Worm (Caenorhabditis elegans): Measurements from ENCODE around the gene cest-19.

DNA sequence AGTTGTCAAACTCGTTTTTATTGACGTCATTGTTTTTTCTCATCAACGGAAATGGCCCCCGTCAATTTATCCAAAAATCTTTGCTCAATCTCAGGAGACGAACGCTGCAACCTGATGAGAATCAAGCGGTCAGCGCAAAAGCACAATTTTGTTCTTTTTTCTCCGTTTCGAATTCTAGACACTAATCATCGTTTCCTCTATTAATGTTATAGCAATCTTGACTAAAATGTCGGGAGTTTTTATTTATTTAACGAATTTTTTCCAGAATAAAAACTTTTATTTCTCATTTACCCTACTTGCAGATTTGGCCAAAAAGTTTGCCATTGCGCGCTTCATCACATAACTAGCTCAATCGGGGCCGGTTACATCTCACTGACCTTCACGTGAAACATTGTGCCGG, 46.5 kb downstream of the cest-19 start, which contains the start of gene F01E11.18:
- TF ChIP-seq ceh-36 (tag; optimal IDR thresholded peaks at IDR 0.05) (no peak), ama-1 (optimal IDR thresholded peaks at IDR 0.05) (no peak), hmbx-1 (tag; optimal IDR thresholded peaks at IDR 0.05) (no peak), B0310.2 (tag; optimal IDR thresholded peaks at IDR 0.05) (no peak), flt-1 (GFP tag; IDR thresholded peaks at IDR 0.05) (no peak), ceh-13 (GFP tag; optimal IDR thresholded peaks at IDR 0.05) (no peak), F13C5.2 (tag; optimal IDR thresholded peaks at IDR 0.05) (no peak), sea-1 (GFP tag; conservative IDR thresholded peaks at IDR 0.05) (no peak), tbx-11 (GFP tag; IDR thresholded peaks at IDR 0.05) (no peak), tra-4 (tag; optimal IDR thresholded peaks at IDR 0.05) (no peak), pes-1 (GFP tag; IDR thresholded peaks at IDR 0.05) (no peak), tbx-37 (GFP tag; conservative IDR thresholded peaks at IDR 0.05) (no peak), hmg-4 (GFP tag; optimal IDR thresholded peaks at IDR 0.05) (no peak)

Measured in whole organism, early embryonic.